6 worm cellular contexts compared by ENCODE assay signal in the genomic region with DNA sequence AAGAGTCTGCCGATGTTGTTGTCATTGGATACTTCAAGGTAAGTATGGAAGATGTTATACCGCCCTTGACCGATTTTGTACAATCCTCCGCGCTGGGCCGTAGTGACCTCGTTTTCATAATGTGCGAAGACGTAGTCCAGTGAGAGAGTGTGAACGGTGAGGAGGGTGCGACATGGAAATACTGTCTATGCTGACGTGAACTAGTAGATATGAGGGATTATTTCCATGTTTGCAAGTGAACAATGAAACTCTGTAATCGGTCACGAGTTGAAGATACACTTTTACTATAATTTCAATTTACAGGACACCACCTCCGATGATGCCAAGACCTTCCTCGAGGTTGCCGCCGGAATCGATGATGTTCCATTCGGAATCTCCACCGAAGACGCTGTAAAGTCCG.
TF ChIP-seq lines count a peak whose summit lies in the region.

No protein-coding gene starts in this region.

TF ChIP-seq in whole organism, L1 larva, 84 proteins besides CTCF, POLR2A, EP300 and RAD21 (continues in another document):
- no peak for TF ChIP-seq ceh-8 (GFP tag; optimal IDR thresholded peaks at IDR 0.05; lab: Kevin White, UChicago)
- no peak for TF ChIP-seq nhr-237 (tag; optimal IDR thresholded peaks at IDR 0.05; lab: Kevin White, UChicago)
- TF ChIP-seq alr-1 (tag; optimal IDR thresholded peaks at IDR 0.05; lab: Kevin White, UChicago; ENCODE audit: borderline replicate concordance) = no peak
- TF ChIP-seq irx-1 (tag; optimal IDR thresholded peaks at IDR 0.05; lab: Kevin White, UChicago) = no peak
- no peak for TF ChIP-seq ceh-63 (GFP tag; optimal IDR thresholded peaks at IDR 0.05; lab: Kevin White, UChicago)
- TF ChIP-seq ces-1 (GFP tag; optimal IDR thresholded peaks at IDR 0.05; lab: Kevin White, UChicago) = no peak
- no peak for TF ChIP-seq lir-3 (tag; optimal IDR thresholded peaks at IDR 0.05; lab: Kevin White, UChicago; ENCODE audit: poor library complexity)
- no peak for TF ChIP-seq ceh-90 (tag; optimal IDR thresholded peaks at IDR 0.05; lab: Kevin White, UChicago)
- TF ChIP-seq nhr-90 (tag; optimal IDR thresholded peaks at IDR 0.05; lab: Kevin White, UChicago; ENCODE audit: poor library complexity) = peak; percentile 18
- TF ChIP-seq nhr-77 (tag; optimal IDR thresholded peaks at IDR 0.05; lab: Kevin White, UChicago) = no peak
- no peak for TF ChIP-seq fkh-8 (tag; optimal IDR thresholded peaks at IDR 0.05; lab: Kevin White, UChicago)
- no peak for TF ChIP-seq unc-86 (tag; optimal IDR thresholded peaks at IDR 0.05; lab: Kevin White, UChicago)
- TF ChIP-seq elt-2 (tag; optimal IDR thresholded peaks at IDR 0.05; lab: Kevin White, UChicago) = no peak
- TF ChIP-seq lin-35 (GFP tag; optimal IDR thresholded peaks at IDR 0.05; lab: Kevin White, UChicago) = no peak

TF ChIP-seq in whole organism, L2 larva, 48 proteins besides CTCF, POLR2A, EP300 and RAD21:
- peak; percentile 28 for TF ChIP-seq nhr-129 (tag; optimal IDR thresholded peaks at IDR 0.05; lab: Kevin White, UChicago)
- TF ChIP-seq sma-9 (GFP tag; optimal IDR thresholded peaks at IDR 0.05; lab: Kevin White, UChicago) = peak; percentile 9
- TF ChIP-seq sma-9 (tag; optimal IDR thresholded peaks at IDR 0.05; lab: Kevin White, UChicago) = no peak
- TF ChIP-seq nhr-25 (tag; optimal IDR thresholded peaks at IDR 0.05; lab: Kevin White, UChicago) = peak; percentile 35
- no peak for TF ChIP-seq nhr-77 (tag; optimal IDR thresholded peaks at IDR 0.05; lab: Kevin White, UChicago)

TF ChIP-seq in whole organism, L3 larva, 47 proteins besides CTCF, POLR2A, EP300 and RAD21 (continues in another document):
- TF ChIP-seq nhr-25 (tag; optimal IDR thresholded peaks at IDR 0.05; lab: Kevin White, UChicago) = peak; percentile 46
- no peak for TF ChIP-seq fkh-2 (tag; optimal IDR thresholded peaks at IDR 0.05; lab: Kevin White, UChicago)
- no peak for TF ChIP-seq nhr-77 (tag; optimal IDR thresholded peaks at IDR 0.05; lab: Kevin White, UChicago)
- no peak for TF ChIP-seq nhr-67 (tag; optimal IDR thresholded peaks at IDR 0.05; lab: Kevin White, UChicago)
- TF ChIP-seq fkh-10 (GFP tag; optimal IDR thresholded peaks at IDR 0.05; lab: Kevin White, UChicago) = no peak
- no peak for TF ChIP-seq nhr-28 (tag; optimal IDR thresholded peaks at IDR 0.05; lab: Kevin White, UChicago)
- peak; percentile 23 for TF ChIP-seq nfya-1 (tag; optimal IDR thresholded peaks at IDR 0.05; lab: Kevin White, UChicago; ENCODE audit: insufficient read depth)
- no peak for TF ChIP-seq elt-1 (tag; optimal IDR thresholded peaks at IDR 0.05; lab: Kevin White, UChicago)
- TF ChIP-seq unc-39 (tag; optimal IDR thresholded peaks at IDR 0.05; lab: Kevin White, UChicago) = no peak
- TF ChIP-seq mdl-1 (tag; optimal IDR thresholded peaks at IDR 0.05; lab: Kevin White, UChicago) = no peak
- no peak for TF ChIP-seq zag-1 (tag; optimal IDR thresholded peaks at IDR 0.05; lab: Kevin White, UChicago)
- no peak for TF ChIP-seq nhr-43 (tag; optimal IDR thresholded peaks at IDR 0.05; lab: Kevin White, UChicago; ENCODE audit: poor library complexity, severe bottlenecking)
- TF ChIP-seq sea-2 (GFP tag; optimal IDR thresholded peaks at IDR 0.05; lab: Kevin White, UChicago) = no peak
- TF ChIP-seq skn-1 (tag; optimal IDR thresholded peaks at IDR 0.05; lab: Kevin White, UChicago) = no peak
- no peak for TF ChIP-seq lin-39 (tag; optimal IDR thresholded peaks at IDR 0.05; lab: Kevin White, UChicago)
- TF ChIP-seq lin-15B (tag; optimal IDR thresholded peaks at IDR 0.05; lab: Kevin White, UChicago) = no peak
- TF ChIP-seq ceh-28 (tag; optimal IDR thresholded peaks at IDR 0.05; lab: Kevin White, UChicago) = no peak
- TF ChIP-seq egl-5 (tag; optimal IDR thresholded peaks at IDR 0.05; lab: Kevin White, UChicago) = no peak

TF ChIP-seq in whole organism, L4 larva, 104 proteins besides CTCF, POLR2A, EP300 and RAD21:
- TF ChIP-seq nhr-28 (tag; optimal IDR thresholded peaks at IDR 0.05; lab: Kevin White, UChicago) = peak; percentile 22
- no peak for TF ChIP-seq ztf-11 (tag; optimal IDR thresholded peaks at IDR 0.05; lab: Kevin White, UChicago)
- no peak for TF ChIP-seq T26A8.4 (GFP tag; IDR thresholded peaks at IDR 0.05; lab: Robert Waterston, UW)
- TF ChIP-seq aha-1 (tag; lab: Kevin White, UChicago) = peak; percentile 19
- TF ChIP-seq spr-3 (GFP tag; optimal IDR thresholded peaks at IDR 0.05; lab: Kevin White, UChicago) = peak; percentile 44
- TF ChIP-seq rbr-2 (tag; optimal IDR thresholded peaks at IDR 0.05; lab: Kevin White, UChicago) = no peak
- TF ChIP-seq unc-62 (GFP tag; optimal IDR thresholded peaks at IDR 0.05 in 1 of 2; lab: Kevin White, UChicago) = peak in 1 of 2 experiments; percentile 84
- no peak for TF ChIP-seq unc-62 (tag; optimal IDR thresholded peaks at IDR 0.05; lab: Kevin White, UChicago)

TF ChIP-seq in whole organism, early embryonic, 17 proteins besides CTCF, POLR2A, EP300 and RAD21:
- TF ChIP-seq tbx-37 (GFP tag; conservative IDR thresholded peaks at IDR 0.05; lab: Robert Waterston, UW) (no peak), pes-1 (GFP tag; IDR thresholded peaks at IDR 0.05; lab: Robert Waterston, UW) (0 out of 2 replicates have a peak, but pooled peaks have one; percentile 12)

TF ChIP-seq in whole organism, midembryonic, 9 proteins besides CTCF, POLR2A, EP300 and RAD21:
- no peak for TF ChIP-seq tab-1 (GFP tag; IDR thresholded peaks at IDR 0.05; lab: Robert Waterston, UW)
- no peak for TF ChIP-seq klf-2 (GFP tag; conservative IDR thresholded peaks at IDR 0.05; lab: Robert Waterston, UW)
- no peak for TF ChIP-seq ztf-29 (GFP tag; IDR thresholded peaks at IDR 0.05; lab: Robert Waterston, UW)
- TF ChIP-seq ztf-23 (GFP tag; IDR thresholded peaks at IDR 0.05; lab: Robert Waterston, UW) = no peak
- 0 out of 2 replicates have a peak, but pooled peaks have one; percentile 49 for TF ChIP-seq flt-1 (GFP tag; IDR thresholded peaks at IDR 0.05; lab: Robert Waterston, UW)
